Worm (Caenorhabditis elegans): ENCODE measurements around the gene sdz-16.

DNA sequence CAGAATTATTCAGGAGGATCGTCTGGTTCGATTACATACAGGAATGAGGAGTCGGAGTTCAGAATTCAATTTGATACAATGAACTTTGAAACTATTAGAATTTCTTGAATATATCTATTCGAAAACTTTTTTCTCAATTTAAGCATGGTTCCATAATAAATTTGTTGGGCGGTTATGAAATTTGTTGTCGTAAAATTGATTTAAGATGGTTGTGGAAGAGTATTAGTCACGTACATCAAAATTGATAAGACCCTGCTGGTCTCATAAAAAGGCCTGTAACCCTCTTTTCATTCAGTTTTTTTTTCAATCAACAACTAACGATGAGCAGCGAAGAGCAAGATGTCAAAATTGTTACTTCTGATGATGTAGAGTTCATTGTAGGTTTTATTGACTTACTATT is 19.8 kb upstream of the sdz-16 start, which contains the start of gene skr-5:
- TF ChIP-seq med-1 (GFP tag; optimal IDR thresholded peaks at IDR 0.05; ENCODE audit: insufficient read depth) (no peak), flt-1 (GFP tag; IDR thresholded peaks at IDR 0.05) (no peak), T22C8.4 (GFP tag; IDR thresholded peaks at IDR 0.05) (no peak), ztf-29 (GFP tag; IDR thresholded peaks at IDR 0.05) (no peak)
